Worm (Caenorhabditis elegans) whole organism, L1 larva: ENCODE measurements around the gene F55C12.6.

ENCODE experiments used
- blmp-1 ChIP-seq: fragments of 150-350 bp; optimal IDR thresholded peaks from 2 replicates; lab custom pipeline; 2014; ENCODE audit warnings: missing biosample characterization, missing genetic modification characterization
- elt-3 ChIP-seq, 6 experiments: fragments of 150-350 bp in 1 of 6; sonication (generic microtip); optimal IDR thresholded peaks; 2 replicates each; lab custom pipeline; 2017 to 2018; ENCODE audit warnings: missing biosample characterization in 6 of 6, missing genetic modification characterization in 6 of 6, inconsistent platforms in 1 of 6
- fkh-10 ChIP-seq: sonication (generic microtip); optimal IDR thresholded peaks from 2 replicates; lab custom pipeline; 2017; ENCODE audit warnings: missing biosample characterization, missing genetic modification reagents, missing genetic modification characterization
- nhr-11 ChIP-seq: fragments of 150-350 bp; optimal IDR thresholded peaks from 2 replicates; lab custom pipeline; 2014; ENCODE audit warnings: missing biosample characterization, missing genetic modification characterization
- snpc-4 ChIP-seq: fragments of 150-350 bp; optimal IDR thresholded peaks from 2 replicates; lab custom pipeline; 2014; ENCODE audit warnings: missing biosample characterization, missing genetic modification characterization
- snu-23 ChIP-seq: sonication (generic microtip); optimal IDR thresholded peaks from 2 replicates; lab custom pipeline; 2016; ENCODE audit warnings: missing genetic modification characterization, missing compliant biosample characterization
- ztf-4 ChIP-seq: fragments of 150-350 bp; optimal IDR thresholded peaks from 2 replicates; lab custom pipeline; 2014; ENCODE audit warnings: missing biosample characterization, missing genetic modification characterization

DNA sequence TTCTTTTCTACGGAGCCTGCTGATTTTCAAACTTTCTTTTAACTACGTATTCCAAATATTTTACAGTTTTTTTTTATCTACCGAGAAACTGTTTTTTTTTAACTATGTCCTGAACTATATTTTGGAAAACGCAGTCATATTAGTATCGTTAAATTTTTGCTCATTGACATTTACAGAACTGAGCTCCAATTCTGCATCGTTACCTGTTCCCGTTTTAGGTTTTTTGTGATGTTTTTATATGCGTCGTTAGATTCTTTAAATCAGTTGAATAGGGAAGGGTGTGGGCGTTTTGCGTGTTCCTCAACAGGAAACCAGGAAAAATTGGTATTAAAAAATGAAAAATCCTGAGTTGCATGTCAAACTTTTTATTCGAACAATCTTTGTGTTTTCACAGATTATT is 16.9 kb upstream of the F55C12.6 start:
- TF ChIP-seq nhr-11 (tag; lab: Kevin White, UChicago) (no peak), ztf-4 (no peak), blmp-1 (no peak), snpc-4 (no peak), snu-23 (GFP tag; lab: Kevin White, UChicago) (no peak), fkh-10 (GFP tag; lab: Kevin White, UChicago) (no peak), elt-3 (tag; optimal IDR thresholded peaks at IDR 0.05; lab: Kevin White, UChicago) (no peak)
